Worm (Caenorhabditis elegans): ENCODE measurements around the gene K08H2.3.

DNA sequence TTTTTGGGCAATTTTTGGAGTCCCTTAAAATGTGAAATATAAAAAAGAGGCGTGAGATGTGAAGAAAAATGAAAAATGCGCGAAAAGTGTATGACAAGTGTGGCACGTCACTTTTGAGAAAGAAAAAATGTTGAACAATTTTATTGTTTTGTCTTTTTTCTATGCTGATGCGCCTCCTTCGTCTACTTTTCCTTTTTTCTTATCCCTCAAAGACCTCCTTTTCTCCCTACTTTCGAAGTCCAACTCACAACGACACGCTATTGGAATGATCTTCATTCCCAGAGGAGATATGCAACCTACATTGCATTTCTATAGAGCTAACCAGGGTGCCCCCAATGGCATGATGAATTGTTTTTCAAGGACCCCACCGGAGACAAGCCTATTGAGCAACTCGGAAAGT lies 31.2 kb upstream of the K08H2.3 start:
- TF ChIP-seq pqm-1 (tag; optimal IDR thresholded peaks at IDR 0.05) (no peak), ama-1 (optimal IDR thresholded peaks at IDR 0.05) (no peak), ztf-4 (tag; optimal IDR thresholded peaks at IDR 0.05) (no peak), R02D3.7 (tag; optimal IDR thresholded peaks at IDR 0.05) (no peak), nhr-43 (tag; optimal IDR thresholded peaks at IDR 0.05; ENCODE audit: poor library complexity, severe bottlenecking) (no peak), nhr-25 (tag; optimal IDR thresholded peaks at IDR 0.05) (no peak), nhr-76 (tag; optimal IDR thresholded peaks at IDR 0.05) (no peak), elt-2 (tag; optimal IDR thresholded peaks at IDR 0.05) (no peak), unc-39 (tag; optimal IDR thresholded peaks at IDR 0.05) (no peak), nhr-77 (tag; optimal IDR thresholded peaks at IDR 0.05) (no peak), fkh-10 (GFP tag; optimal IDR thresholded peaks at IDR 0.05) (no peak), zag-1 (tag; optimal IDR thresholded peaks at IDR 0.05) (no peak)
